Worm (Caenorhabditis elegans): Measurements from ENCODE around the gene ZC395.5.

Gene ZC395.5

DNA sequence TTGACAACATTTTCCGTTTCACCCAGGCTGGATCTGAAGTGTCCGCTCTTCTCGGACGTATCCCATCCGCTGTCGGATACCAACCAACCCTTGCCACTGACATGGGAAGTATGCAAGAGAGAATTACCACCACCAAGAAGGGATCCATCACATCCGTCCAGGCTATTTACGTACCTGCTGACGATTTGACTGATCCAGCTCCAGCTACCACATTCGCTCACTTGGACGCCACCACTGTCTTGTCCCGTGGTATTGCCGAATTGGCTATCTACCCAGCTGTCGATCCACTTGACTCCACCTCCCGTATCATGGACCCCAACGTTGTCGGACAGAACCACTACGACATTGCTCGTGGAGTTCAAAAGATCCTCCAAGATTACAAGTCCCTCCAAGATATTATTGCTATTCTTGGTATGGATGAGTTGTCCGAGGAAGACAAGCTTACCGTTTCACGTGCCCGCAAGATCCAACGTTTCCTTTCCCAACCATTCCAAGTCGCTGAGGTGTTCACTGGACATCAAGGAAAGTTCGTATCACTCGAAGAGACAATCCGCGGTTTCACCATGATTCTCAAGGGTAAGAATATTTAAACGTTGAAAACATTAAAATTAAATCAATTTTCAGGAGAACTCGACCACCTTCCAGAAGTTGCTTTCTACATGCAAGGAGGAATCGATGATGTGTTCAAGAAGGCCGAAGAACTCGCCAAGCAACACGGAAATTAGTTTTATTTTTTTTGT lies 38.0 kb upstream of the ZC395.5 start:
- TF ChIP-seq unc-120 (tag; optimal IDR thresholded peaks at IDR 0.05; ENCODE audit: poor library complexity, severe bottlenecking) (no peak), unc-62 (GFP tag; optimal IDR thresholded peaks at IDR 0.05) (no peak), snpc-4 (tag; optimal IDR thresholded peaks at IDR 0.05) (no peak), drap-1 (GFP tag; optimal IDR thresholded peaks at IDR 0.05) (no peak), tbx-8 (GFP tag; optimal IDR thresholded peaks at IDR 0.05) (no peak), ceh-83 (GFP tag; optimal IDR thresholded peaks at IDR 0.05) (no peak), mls-2 (tag; optimal IDR thresholded peaks at IDR 0.05) (no peak), ceh-43 (GFP tag; optimal IDR thresholded peaks at IDR 0.05) (no peak), blmp-1 (tag; optimal IDR thresholded peaks at IDR 0.05) (no peak), elt-3 (tag; optimal IDR thresholded peaks at IDR 0.05) (no peak), ces-1 (GFP tag; optimal IDR thresholded peaks at IDR 0.05) (no peak), mep-1 (tag; optimal IDR thresholded peaks at IDR 0.05) (no peak), cnd-1 (tag; optimal IDR thresholded peaks at IDR 0.05) (no peak)

DNA sequence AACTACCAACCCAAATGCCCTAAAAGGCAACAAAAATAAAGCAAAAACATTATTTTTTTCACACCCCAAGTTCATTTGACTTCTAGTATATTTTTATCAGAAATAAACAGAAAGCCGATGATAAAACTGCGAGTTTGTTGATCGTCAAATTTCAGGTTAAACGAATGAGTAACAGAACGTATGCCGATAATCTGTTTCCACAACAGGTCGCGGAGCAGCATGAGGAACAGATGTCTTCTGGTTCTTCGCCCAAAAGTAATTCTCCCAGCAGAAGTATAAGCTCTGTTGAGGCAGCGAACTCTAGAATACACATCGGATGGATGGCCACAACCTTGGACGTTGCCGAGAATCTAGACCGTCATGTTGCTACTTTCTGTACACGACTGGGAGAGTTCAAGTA lies 37.2 kb upstream of the ZC395.5 start, which contains the start of gene prmt-5:
TSS of gene prmt-5 (plus strand) at position 141 of the 400 bp plus-strand sequence.
- TF ChIP-seq tbx-8 (GFP tag; optimal IDR thresholded peaks at IDR 0.05) (no peak), sem-2 (GFP tag; optimal IDR thresholded peaks at IDR 0.05) (no peak), lin-32 (GFP tag; optimal IDR thresholded peaks at IDR 0.05) (no peak), ces-1 (GFP tag; optimal IDR thresholded peaks at IDR 0.05) (no peak), blmp-1 (tag; optimal IDR thresholded peaks at IDR 0.05) (no peak), nhr-28 (tag; optimal IDR thresholded peaks at IDR 0.05) (no peak), lin-13 (tag; optimal IDR thresholded peaks at IDR 0.05) (no peak), ceh-39 (tag; optimal IDR thresholded peaks at IDR 0.05) (no peak)

DNA sequence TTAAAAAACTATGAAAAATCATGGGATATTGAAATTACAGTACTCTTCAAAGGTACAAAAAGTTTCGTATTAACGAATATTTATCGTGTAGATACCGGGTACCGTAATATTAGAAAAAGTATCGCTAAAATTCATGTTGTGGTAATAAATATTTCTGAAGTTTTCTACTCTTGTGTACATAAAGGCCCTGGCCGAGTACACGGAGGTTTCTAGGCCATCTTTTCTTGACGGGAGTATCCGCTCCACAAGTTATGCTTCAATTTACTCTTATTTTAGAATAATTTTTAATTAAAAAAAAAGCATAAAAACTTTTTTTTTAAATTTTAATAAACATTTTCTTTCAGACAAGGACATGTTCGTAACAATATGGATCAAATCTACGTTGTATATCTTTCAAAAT lies 34.5 kb upstream of the ZC395.5 start:
- TF ChIP-seq blmp-1 (tag; optimal IDR thresholded peaks at IDR 0.05) (no peak), pha-4 (tag; optimal IDR thresholded peaks at IDR 0.05) (peak; percentile 35), unc-120 (tag; optimal IDR thresholded peaks at IDR 0.05; ENCODE audit: poor library complexity, severe bottlenecking) (no peak), tbx-8 (GFP tag; optimal IDR thresholded peaks at IDR 0.05) (no peak)

DNA sequence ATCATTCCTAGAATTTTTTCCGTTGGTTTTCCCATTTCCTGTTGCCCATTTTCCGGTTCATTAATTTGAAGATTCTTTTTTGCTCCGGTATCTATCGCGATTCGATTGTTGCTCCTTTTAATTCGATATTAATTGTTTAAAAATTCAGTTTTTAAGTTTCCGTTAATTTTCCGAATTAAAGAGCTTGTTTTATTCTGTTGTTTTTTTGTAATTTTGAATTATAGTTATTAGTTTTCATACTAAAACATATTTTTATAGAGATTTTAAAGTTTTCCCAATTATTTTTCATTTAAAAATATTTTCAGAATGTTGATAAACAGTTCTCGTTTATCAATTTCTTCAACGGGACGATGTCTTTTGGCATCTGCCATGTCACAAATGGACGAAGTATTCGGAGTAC lies 33.3 kb upstream of the ZC395.5 start, which contains the start of gene mrps-26:
TSS of gene mrps-26 (plus strand) at position 301 of the 400 bp plus-strand sequence.
- no peak for TF ChIP-seq sem-2 (GFP tag; optimal IDR thresholded peaks at IDR 0.05)
- TF ChIP-seq unc-62 (GFP tag; optimal IDR thresholded peaks at IDR 0.05), result no peak
- no peak for TF ChIP-seq bed-3 (GFP tag; optimal IDR thresholded peaks at IDR 0.05)
- TF ChIP-seq ham-2 (GFP tag; optimal IDR thresholded peaks at IDR 0.05), result no peak
- TF ChIP-seq ceh-43 (GFP tag; optimal IDR thresholded peaks at IDR 0.05), result no peak
- TF ChIP-seq flh-1 (GFP tag; optimal IDR thresholded peaks at IDR 0.05), result no peak
- TF ChIP-seq tbx-8 (GFP tag; optimal IDR thresholded peaks at IDR 0.05), result no peak
- no peak for TF ChIP-seq nhr-76 (tag; optimal IDR thresholded peaks at IDR 0.05)
- no peak for TF ChIP-seq ces-1 (GFP tag; optimal IDR thresholded peaks at IDR 0.05)
- TF ChIP-seq unc-120 (tag; optimal IDR thresholded peaks at IDR 0.05; ENCODE audit: poor library complexity, severe bottlenecking), result no peak
- TF ChIP-seq nhr-237 (tag; optimal IDR thresholded peaks at IDR 0.05), result no peak
- TF ChIP-seq nhr-28 (tag; optimal IDR thresholded peaks at IDR 0.05), result no peak
- no peak for TF ChIP-seq cnd-1 (tag; optimal IDR thresholded peaks at IDR 0.05)
- no peak for TF ChIP-seq nhr-12 (tag; optimal IDR thresholded peaks at IDR 0.05)
- TF ChIP-seq lin-13 (tag; optimal IDR thresholded peaks at IDR 0.05), result no peak
- no peak for TF ChIP-seq mep-1 (tag; optimal IDR thresholded peaks at IDR 0.05)
- no peak for TF ChIP-seq hlh-1 (tag; optimal IDR thresholded peaks at IDR 0.05)
- no peak for TF ChIP-seq ceh-39 (tag; optimal IDR thresholded peaks at IDR 0.05)
- no peak for TF ChIP-seq unc-39 (tag; optimal IDR thresholded peaks at IDR 0.05)
- no peak for TF ChIP-seq lin-32 (GFP tag; optimal IDR thresholded peaks at IDR 0.05)

DNA sequence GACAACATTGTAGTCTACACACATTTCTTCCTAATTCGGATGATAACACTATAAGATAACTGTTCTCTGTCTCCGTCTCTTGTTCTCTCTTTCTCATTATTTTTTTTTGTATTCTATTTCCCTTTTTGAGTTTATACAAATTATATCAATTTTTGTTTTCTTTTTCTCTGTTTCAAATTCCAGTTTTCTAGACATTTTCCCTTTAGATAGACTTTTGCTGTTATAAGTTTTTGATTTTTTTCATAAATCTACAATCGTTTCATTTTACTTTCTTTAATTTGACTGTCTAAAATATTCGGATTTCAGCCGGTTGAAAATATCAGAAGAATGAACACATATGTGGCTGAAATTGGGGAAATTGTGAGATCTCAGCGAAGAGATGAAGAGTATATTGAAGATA lies 31.5 kb upstream of the ZC395.5 start, which contains the start of gene prx-10:
TSS of gene prx-10 (plus strand) at position 301 of the 400 bp plus-strand sequence.
- TF ChIP-seq zip-8 (tag; optimal IDR thresholded peaks at IDR 0.05), result no peak
- TF ChIP-seq lin-32 (GFP tag; optimal IDR thresholded peaks at IDR 0.05), result no peak
- TF ChIP-seq nhr-76 (tag; optimal IDR thresholded peaks at IDR 0.05), result no peak
- TF ChIP-seq mab-5 (tag; optimal IDR thresholded peaks at IDR 0.05), result no peak
- no peak for TF ChIP-seq snpc-4 (tag; optimal IDR thresholded peaks at IDR 0.05)
- no peak for TF ChIP-seq drap-1 (GFP tag; optimal IDR thresholded peaks at IDR 0.05)
- no peak for TF ChIP-seq mep-1 (tag; optimal IDR thresholded peaks at IDR 0.05)
- no peak for TF ChIP-seq mls-2 (tag; optimal IDR thresholded peaks at IDR 0.05)
- no peak for TF ChIP-seq hlh-1 (tag; optimal IDR thresholded peaks at IDR 0.05)
- TF ChIP-seq cnd-1 (tag; optimal IDR thresholded peaks at IDR 0.05), result no peak
- no peak for TF ChIP-seq ham-2 (GFP tag; optimal IDR thresholded peaks at IDR 0.05)
- TF ChIP-seq blmp-1 (tag; optimal IDR thresholded peaks at IDR 0.05), result no peak
- no peak for TF ChIP-seq nhr-28 (tag; optimal IDR thresholded peaks at IDR 0.05)
- TF ChIP-seq unc-39 (tag; optimal IDR thresholded peaks at IDR 0.05), result no peak
- TF ChIP-seq ztf-11 (tag; optimal IDR thresholded peaks at IDR 0.05), result no peak
- no peak for TF ChIP-seq nhr-237 (tag; optimal IDR thresholded peaks at IDR 0.05)
- TF ChIP-seq elt-1 (tag; optimal IDR thresholded peaks at IDR 0.05; ENCODE audit: borderline replicate concordance, insufficient read depth), result no peak
- no peak for TF ChIP-seq tbx-8 (GFP tag; optimal IDR thresholded peaks at IDR 0.05)
- TF ChIP-seq bed-3 (GFP tag; optimal IDR thresholded peaks at IDR 0.05), result no peak
- TF ChIP-seq unc-62 (GFP tag; optimal IDR thresholded peaks at IDR 0.05), result no peak
